Fruit fly (Drosophila melanogaster): ENCODE results near the gene CG13024.
A peak's percentile ranks its signal among the peaks of the same experiment; 100 is the strongest.

Gene CG13024

DNA sequence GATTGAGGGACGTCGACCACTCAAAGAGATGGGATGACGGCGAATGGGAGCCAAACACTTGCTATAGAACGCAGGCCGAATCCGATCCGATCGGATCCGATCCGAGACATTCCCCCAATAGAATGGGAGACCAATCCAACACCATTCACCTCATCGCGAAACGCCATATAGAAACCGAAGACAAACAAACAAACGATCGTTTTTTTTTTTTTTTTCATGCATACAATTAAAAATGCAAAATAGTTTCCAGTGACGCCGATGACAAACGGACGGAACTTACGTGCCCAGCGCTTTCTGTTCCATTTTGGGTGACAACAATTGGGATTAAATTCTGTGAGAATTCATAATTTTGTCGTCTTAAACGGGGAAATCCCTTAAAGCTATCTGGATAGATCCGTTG lies 14.9 kb downstream of the CG13024 start:
- TF ChIP-seq CG8478 (optimal IDR thresholded peaks at IDR 0.05): no peak
- no peak for TF ChIP-seq CTCF (optimal IDR thresholded peaks at IDR 0.05)

- TF ChIP-seq CG8478 (optimal IDR thresholded peaks at IDR 0.05) (no peak), CTCF (optimal IDR thresholded peaks at IDR 0.05) (no peak)
Observed at dm6 chr3L:16811908-16812307, 17.0 kb downstream of the CG13024 start.

DNA sequence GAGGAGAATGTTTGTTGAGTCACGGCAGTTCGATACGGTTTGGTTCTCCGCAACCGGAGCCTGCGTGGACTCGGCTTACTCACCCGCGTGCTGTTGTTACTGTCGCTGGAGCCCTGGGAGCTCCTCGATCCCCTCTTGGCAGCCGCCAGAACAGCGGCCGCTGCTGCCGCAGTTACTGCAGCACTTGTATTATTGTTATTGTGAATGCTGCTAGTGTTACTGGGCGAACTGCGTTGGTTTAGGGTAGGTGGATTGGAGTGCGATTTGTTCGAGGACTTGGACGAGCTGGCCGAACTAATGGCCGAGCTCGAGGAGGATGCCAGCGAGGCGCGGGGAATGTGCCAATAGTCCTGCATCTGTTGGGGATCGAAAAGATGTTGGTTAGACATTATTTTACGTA lies 18.4 kb downstream of the CG13024 start:
- TF ChIP-seq CG8478 (optimal IDR thresholded peaks at IDR 0.05) (no peak), CTCF (optimal IDR thresholded peaks at IDR 0.05) (no peak)

DNA sequence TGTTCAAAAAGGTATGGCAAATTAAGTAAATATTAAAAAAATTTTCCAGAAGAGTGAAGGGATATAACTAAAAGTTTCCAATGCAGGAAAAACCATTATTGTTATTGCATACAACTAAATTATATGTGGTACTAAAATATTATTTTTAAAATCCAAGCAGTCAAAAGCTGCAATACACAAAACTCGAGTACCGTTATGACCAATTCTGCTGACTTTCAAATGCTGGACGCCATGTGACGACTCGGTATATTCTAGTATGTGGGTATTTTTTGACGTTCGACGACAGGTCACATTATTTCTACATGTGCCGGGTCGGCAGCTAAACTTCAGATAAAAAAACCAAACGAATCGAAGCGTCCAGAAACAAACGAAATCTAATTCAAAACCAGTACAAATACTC lies 20.7 kb downstream of the CG13024 start:
- TF ChIP-seq CTCF (optimal IDR thresholded peaks at IDR 0.05): peak in 1 of 2 experiments; percentile 41
- no peak for TF ChIP-seq CG8478 (optimal IDR thresholded peaks at IDR 0.05)

dm6 chr3L:16807558-16807957 lies 21.3 kb downstream of the CG13024 start, which contains the start of gene CG9674:
CG9674 (minus strand) TSS chr3L:16807731.
- no peak for TF ChIP-seq CG8478 (optimal IDR thresholded peaks at IDR 0.05)

- TF ChIP-seq CG8478 (optimal IDR thresholded peaks at IDR 0.05) (no peak), CTCF (optimal IDR thresholded peaks at IDR 0.05) (no peak)
Observed at dm6 chr3L:16806823-16807325, 22.0 kb downstream of the CG13024 start.

DNA sequence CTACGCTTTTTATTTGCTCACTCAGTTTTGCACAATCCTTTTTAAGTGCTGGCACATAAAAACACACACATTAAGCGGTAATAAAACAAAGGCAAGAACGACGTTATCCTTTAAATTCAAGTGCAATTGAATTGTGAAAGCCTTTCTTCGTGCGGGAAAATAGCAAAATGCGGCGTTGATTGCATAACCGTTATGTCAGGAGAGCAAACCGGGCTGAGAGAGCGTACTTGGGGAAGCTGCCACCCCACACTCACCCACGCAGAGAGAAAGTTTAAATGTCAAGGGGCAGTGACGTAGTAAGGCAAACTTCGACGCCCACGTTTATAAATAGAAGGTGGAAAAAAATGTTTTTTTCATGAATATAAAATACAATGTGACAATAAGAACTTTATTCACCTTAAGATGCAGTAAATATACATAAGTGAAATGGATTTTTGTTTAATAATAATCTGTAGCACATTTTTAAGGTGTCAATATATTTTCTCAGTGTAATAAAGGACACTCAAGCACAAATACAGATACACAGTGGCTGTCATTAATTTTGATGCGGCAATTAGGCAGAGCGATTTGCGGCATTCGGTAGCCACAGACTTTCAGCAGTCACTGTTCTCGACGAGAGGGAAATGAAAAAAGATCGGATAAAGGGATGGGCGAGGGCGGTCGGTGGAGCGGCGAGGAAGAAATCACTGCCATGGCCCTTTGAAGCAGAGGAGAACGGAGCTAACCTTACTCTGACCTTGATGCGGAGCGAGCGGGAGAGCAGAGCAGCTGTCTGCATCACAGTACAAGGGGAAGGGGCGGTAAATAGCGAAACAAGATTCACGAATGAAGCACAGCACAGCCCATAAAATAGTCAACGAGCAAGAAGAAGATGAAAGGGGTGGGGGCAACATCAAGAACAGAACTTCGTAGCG lies 22.8 kb downstream of the CG13024 start:
- TF ChIP-seq CTCF (optimal IDR thresholded peaks at IDR 0.05) (no peak), CG8478 (optimal IDR thresholded peaks at IDR 0.05) (no peak)

dm6 chr3L:16804627-16805026 lies 24.2 kb downstream of the CG13024 start, which contains the start of gene nudC:
nudC (plus strand) TSS chr3L:16804994.
- TF ChIP-seq CG8478 (optimal IDR thresholded peaks at IDR 0.05) (no peak), CTCF (optimal IDR thresholded peaks at IDR 0.05) (no peak)

DNA sequence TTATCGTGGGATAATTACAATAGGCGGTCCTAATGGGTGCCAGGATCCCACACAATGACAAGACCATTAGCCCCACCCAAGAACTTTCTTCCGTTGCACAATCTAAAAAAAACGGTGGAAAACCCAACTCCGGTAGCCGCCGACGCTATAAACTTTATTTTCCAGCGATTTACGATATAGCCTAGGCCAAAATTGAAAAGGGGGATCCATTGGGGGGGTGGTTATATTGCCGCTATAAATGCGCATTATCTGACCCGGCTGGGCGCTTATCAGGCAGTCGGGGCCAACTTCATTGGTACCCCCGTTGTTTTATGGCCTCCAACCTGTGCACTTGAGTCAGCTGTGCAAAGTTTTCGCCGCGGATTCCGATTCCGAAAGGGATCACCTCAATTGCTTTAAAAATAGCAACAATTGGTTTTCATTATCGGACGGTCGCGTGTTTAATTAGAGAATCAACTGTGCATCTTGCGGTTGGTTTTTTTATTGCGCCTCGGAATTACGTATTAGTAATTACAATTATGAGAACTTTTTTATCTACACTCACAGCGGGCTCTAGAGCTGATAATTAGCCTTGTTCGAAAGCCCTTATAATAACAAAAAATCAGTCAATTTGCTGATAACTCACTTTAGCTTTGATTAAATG lies 25.0 kb downstream of the CG13024 start:
- TF ChIP-seq CG8478 (optimal IDR thresholded peaks at IDR 0.05) (no peak), CTCF (optimal IDR thresholded peaks at IDR 0.05) (no peak)

DNA sequence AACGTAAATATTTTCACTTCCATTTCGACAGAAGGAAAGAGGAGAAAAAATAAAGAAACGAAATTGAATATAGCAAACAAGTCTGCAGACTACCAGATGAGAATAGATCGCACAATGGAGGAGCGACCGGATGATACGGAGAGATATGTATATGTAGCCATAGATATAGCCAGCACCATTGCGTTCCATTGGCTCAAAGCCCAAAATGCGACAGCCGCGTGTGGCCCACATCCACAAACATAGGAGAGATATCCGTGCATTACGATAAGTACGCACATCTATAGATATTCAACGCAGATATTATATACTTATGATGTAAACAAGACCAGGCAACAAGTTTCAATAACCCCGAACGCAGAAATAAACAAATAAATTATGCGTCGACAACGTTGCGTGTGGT lies 25.6 kb downstream of the CG13024 start:
- TF ChIP-seq CG8478 (optimal IDR thresholded peaks at IDR 0.05) (no peak), CTCF (optimal IDR thresholded peaks at IDR 0.05) (no peak)

DNA sequence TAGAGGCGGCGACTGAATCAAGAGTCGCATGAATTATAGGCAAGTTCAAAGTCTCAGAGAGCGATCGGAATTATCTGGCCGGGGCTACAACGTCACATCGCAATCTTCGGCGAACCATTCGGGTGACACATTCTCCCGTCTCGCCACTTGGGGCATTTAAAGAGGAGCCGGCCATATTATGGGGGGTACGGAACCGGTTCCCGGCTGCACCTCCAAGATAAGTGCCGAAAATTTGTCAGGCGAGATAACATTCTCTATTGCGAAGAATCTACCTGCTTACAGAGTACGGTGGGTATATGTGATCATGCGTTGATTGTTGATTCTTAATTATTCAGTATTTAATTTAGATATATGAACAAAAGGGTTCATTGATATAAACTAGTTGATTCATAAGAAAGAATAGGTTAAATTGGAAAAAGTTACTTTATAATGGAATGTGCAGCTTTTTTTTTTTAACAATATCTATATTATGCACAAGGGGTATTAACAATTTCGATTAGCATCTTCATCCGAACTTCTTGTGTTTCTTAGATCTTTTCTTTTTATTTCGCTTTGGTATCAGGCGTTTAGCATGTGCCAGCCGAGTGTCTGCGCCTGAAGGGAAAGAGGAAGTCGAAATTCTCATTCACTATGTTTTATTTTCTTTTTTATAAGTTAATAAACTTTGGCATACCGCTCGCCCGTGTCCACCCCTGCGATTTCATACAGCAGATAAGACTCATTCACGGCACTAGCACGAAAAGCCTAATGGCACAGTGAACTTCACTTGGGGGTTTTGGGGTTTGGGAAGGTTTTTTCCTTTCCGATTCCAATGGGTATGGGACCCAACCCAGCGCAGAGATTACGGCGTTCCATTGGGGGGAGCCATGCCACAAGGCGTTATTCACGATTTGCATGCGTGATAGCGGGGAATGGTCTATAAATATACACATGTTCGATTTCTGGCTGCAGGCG lies 27.1 kb downstream of the CG13024 start:
- TF ChIP-seq CG8478 (optimal IDR thresholded peaks at IDR 0.05) (no peak), CTCF (optimal IDR thresholded peaks at IDR 0.05) (no peak)

DNA sequence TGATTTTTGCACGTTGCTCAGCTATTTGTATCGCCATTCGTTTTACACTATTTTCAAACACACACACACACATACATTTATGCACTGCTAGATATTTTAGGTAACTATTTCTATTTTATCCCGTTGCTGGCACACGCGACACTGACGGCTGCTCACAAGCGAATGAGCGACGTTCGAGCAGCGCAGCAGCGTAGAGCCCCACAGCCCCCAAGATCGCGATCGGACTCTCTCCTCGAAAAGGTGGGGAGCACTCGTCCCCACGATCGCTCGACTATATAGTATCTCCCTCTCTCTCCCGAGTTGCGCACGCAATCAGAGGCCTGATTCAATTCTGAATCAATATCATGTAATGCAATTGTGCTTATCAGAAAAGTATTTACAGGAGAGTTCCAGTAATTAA lies 28.8 kb downstream of the CG13024 start:
- TF ChIP-seq CG8478 (optimal IDR thresholded peaks at IDR 0.05) (no peak), CTCF (optimal IDR thresholded peaks at IDR 0.05) (no peak)

dm6 chr3L:16796603-16797002 lies 32.3 kb downstream of the CG13024 start:
- no peak for TF ChIP-seq CTCF (optimal IDR thresholded peaks at IDR 0.05)
- TF ChIP-seq CG8478 (optimal IDR thresholded peaks at IDR 0.05): no peak

- TF ChIP-seq CTCF (optimal IDR thresholded peaks at IDR 0.05) (no peak), CG8478 (optimal IDR thresholded peaks at IDR 0.05) (no peak)
Observed at dm6 chr3L:16786728-16787127, 42.1 kb downstream of the CG13024 start, which contains the start of gene eIF3e. eIF3e (minus strand) TSS chr3L:16786941.

dm6 chr3L:16782789-16783188 lies 46.1 kb downstream of the CG13024 start, which contains the start of gene CG9706:
CG9706 (plus strand) TSS chr3L:16783010.
- TF ChIP-seq CG8478 (optimal IDR thresholded peaks at IDR 0.05) (no peak), CTCF (optimal IDR thresholded peaks at IDR 0.05) (no peak)
